Worm (Caenorhabditis elegans) whole organism, L1 larva: Measurements from ENCODE around the gene clec-179.

Source experiments
- C16A3.4 ChIP-seq: fragments of 150-350 bp; optimal IDR thresholded peaks from 2 replicates; lab custom pipeline; 2014; ENCODE audit warnings: missing biosample characterization, missing genetic modification characterization
- C34B4.2 ChIP-seq: sonication (generic microtip); optimal IDR thresholded peaks from 2 replicates; lab custom pipeline; 2017; ENCODE audit warnings: mild to moderate bottlenecking, missing genetic modification characterization, missing compliant biosample characterization
- F16B12.6 ChIP-seq: fragments of 150-350 bp; optimal IDR thresholded peaks from 2 replicates; lab custom pipeline; 2014; ENCODE audit warnings: missing biosample characterization, missing genetic modification characterization
- Y116A8C.19 ChIP-seq: sonication (generic microtip); optimal IDR thresholded peaks from 2 replicates; lab custom pipeline; 2016; ENCODE audit warnings: missing compliant biosample characterization, missing genetic modification characterization, borderline replicate concordance
- aly-2 ChIP-seq: fragments of 150-350 bp; optimal IDR thresholded peaks from 2 replicates; lab custom pipeline; 2014; ENCODE audit warnings: missing biosample characterization, missing genetic modification characterization
- blmp-1 ChIP-seq: fragments of 150-350 bp; optimal IDR thresholded peaks from 2 replicates; lab custom pipeline; 2014; ENCODE audit warnings: missing biosample characterization, missing genetic modification characterization
- ceh-82 ChIP-seq, 3 experiments: fragments of 150-350 bp in 1 of 3; sonication (generic microtip) in 2 of 3; optimal IDR thresholded peaks; 2 replicates each; lab custom pipeline; 2014 to 2017; ENCODE audit warnings: missing biosample characterization in 3 of 3, missing genetic modification characterization in 3 of 3
- ces-1 ChIP-seq: fragments of 150-350 bp; optimal IDR thresholded peaks from 2 replicates; lab custom pipeline; 2014; ENCODE audit warnings: missing biosample characterization, missing genetic modification reagents, missing genetic modification characterization
- efl-1 ChIP-seq, 4 experiments: fragments of 150-350 bp; optimal IDR thresholded peaks in 3 of 4; peaks in 1 of 4; 1 replicate in 1 of 4; 2 replicates in 3 of 4; lab custom pipeline; 2014; ENCODE audit warnings: missing biosample characterization in 2 of 4, missing genetic modification characterization in 2 of 4, missing genetic modification reagents in 2 of 4
- egl-13 ChIP-seq: sonication (generic microtip); optimal IDR thresholded peaks from 2 replicates; lab custom pipeline; 2016; ENCODE audit warnings: missing genotype, missing genetic modification reagents, missing genetic modification characterization, missing compliant biosample characterization
- elt-3 ChIP-seq, 6 experiments: fragments of 150-350 bp in 1 of 6; sonication (generic microtip); optimal IDR thresholded peaks; 2 replicates each; lab custom pipeline; 2017 to 2018; ENCODE audit warnings: missing biosample characterization in 6 of 6, missing genetic modification characterization in 6 of 6, inconsistent platforms in 1 of 6
- fkh-8 ChIP-seq: sonication (generic microtip); optimal IDR thresholded peaks from 2 replicates; lab custom pipeline; 2016; ENCODE audit warnings: mild to moderate bottlenecking, missing genetic modification characterization, missing compliant biosample characterization
- hlh-17 ChIP-seq: fragments of 200-800 bp; sonication (Bioruptor generic); optimal IDR thresholded peaks from 2 replicates; lab custom pipeline; 2018; ENCODE audit warnings: missing genetic modification characterization, mild to moderate bottlenecking, missing compliant biosample characterization, moderate library complexity, borderline replicate concordance
- hlh-4 ChIP-seq: sonication (generic microtip); optimal IDR thresholded peaks from 2 replicates; lab custom pipeline; 2016; ENCODE audit warnings: mild to moderate bottlenecking, missing genetic modification characterization, missing compliant biosample characterization
- hpl-2 ChIP-seq: fragments of 150-350 bp; optimal IDR thresholded peaks from 2 replicates; lab custom pipeline; 2014; ENCODE audit warnings: missing biosample characterization, missing genetic modification reagents, missing genetic modification characterization
- irx-1 ChIP-seq: sonication (generic microtip); optimal IDR thresholded peaks from 2 replicates; lab custom pipeline; 2016; ENCODE audit warnings: missing genetic modification characterization, missing compliant biosample characterization
- lin-14 ChIP-seq: fragments of 200-800 bp; sonication (Bioruptor generic); optimal IDR thresholded peaks from 2 replicates; lab custom pipeline; 2018; ENCODE audit warnings: mild to moderate bottlenecking, missing genetic modification characterization, moderate library complexity, missing compliant biosample characterization
- lin-15B ChIP-seq: fragments of 150-350 bp; sonication (generic microtip); optimal IDR thresholded peaks from 3 replicates; lab custom pipeline; 2014; ENCODE audit warnings: missing biosample characterization, missing genetic modification characterization
- lin-35 ChIP-seq, 2 experiments: fragments of 150-350 bp; optimal IDR thresholded peaks; 2 replicates each; lab custom pipeline; 2014; ENCODE audit warnings: missing biosample characterization in 2 of 2, missing genetic modification characterization in 2 of 2, missing genetic modification reagents in 2 of 2
- lsy-2 ChIP-seq, 2 experiments: fragments of 150-350 bp; optimal IDR thresholded peaks; 2 replicates each; lab custom pipeline; 2014; ENCODE audit warnings: missing biosample characterization in 2 of 2, missing genetic modification characterization in 2 of 2
- mab-9 ChIP-seq: fragments of 200-800 bp; sonication (Bioruptor generic); IDR thresholded peaks from 2 replicates; pipeline ENCODE4 v1.3.6; 2022; ENCODE audit warnings: missing genetic modification reagents, missing genetic modification characterization, missing compliant biosample characterization
- mdl-1 ChIP-seq, 2 experiments: fragments of 150-350 bp; optimal IDR thresholded peaks; 2 replicates each; lab custom pipeline; 2014 to 2017; ENCODE audit warnings: missing biosample characterization in 2 of 2, missing genetic modification characterization in 2 of 2, inconsistent platforms in 1 of 2
- mep-1 ChIP-seq: fragments of 150-350 bp; optimal IDR thresholded peaks from 2 replicates; lab custom pipeline; 2014; ENCODE audit warnings: missing biosample characterization, missing genetic modification characterization
- nhr-11 ChIP-seq: fragments of 150-350 bp; optimal IDR thresholded peaks from 2 replicates; lab custom pipeline; 2014; ENCODE audit warnings: missing biosample characterization, missing genetic modification characterization
- nhr-20 ChIP-seq: sonication (generic microtip); optimal IDR thresholded peaks from 2 replicates; lab custom pipeline; 2016; ENCODE audit warnings: mild to moderate bottlenecking, missing genetic modification characterization, missing compliant biosample characterization
- nhr-237 ChIP-seq: fragments of 150-350 bp; optimal IDR thresholded peaks from 2 replicates; lab custom pipeline; 2014; ENCODE audit warnings: missing biosample characterization, missing genetic modification characterization
- nhr-71 ChIP-seq: sonication (generic microtip); optimal IDR thresholded peaks from 2 replicates; lab custom pipeline; 2016; ENCODE audit warnings: mild to moderate bottlenecking, missing genetic modification characterization, moderate library complexity, missing compliant biosample characterization
- nhr-85 ChIP-seq: sonication (generic microtip); peaks from one replicate; lab custom pipeline; 2016; ENCODE audit warnings: missing genetic modification characterization, inconsistent platforms, missing compliant biosample characterization
- pag-3 ChIP-seq: sonication (generic microtip); optimal IDR thresholded peaks from 2 replicates; lab custom pipeline; 2017; ENCODE audit warnings: missing genetic modification characterization, mild to moderate bottlenecking, missing compliant biosample characterization, antibody characterized with exemption, borderline replicate concordance; ENCODE audit not compliant: insufficient read depth
- pax-3 ChIP-seq: fragments of 200-800 bp; sonication (Bioruptor generic); optimal IDR thresholded peaks from 2 replicates; lab custom pipeline; 2018; ENCODE audit warnings: mild to moderate bottlenecking, missing genetic modification characterization, moderate library complexity, missing compliant biosample characterization
- rnt-1 ChIP-seq: sonication (generic microtip); optimal IDR thresholded peaks from 2 replicates; lab custom pipeline; 2016; ENCODE audit warnings: mild to moderate bottlenecking, missing genetic modification characterization, moderate library complexity, missing compliant biosample characterization
- snpc-4 ChIP-seq: fragments of 150-350 bp; optimal IDR thresholded peaks from 2 replicates; lab custom pipeline; 2014; ENCODE audit warnings: missing biosample characterization, missing genetic modification characterization
- snu-23 ChIP-seq: sonication (generic microtip); optimal IDR thresholded peaks from 2 replicates; lab custom pipeline; 2016; ENCODE audit warnings: missing genetic modification characterization, missing compliant biosample characterization
- sox-4 ChIP-seq: sonication (generic microtip); optimal IDR thresholded peaks from 2 replicates; lab custom pipeline; 2016; ENCODE audit warnings: missing genetic modification characterization, missing compliant biosample characterization
- sptf-1 ChIP-seq: fragments of 150-350 bp; optimal IDR thresholded peaks from 2 replicates; lab custom pipeline; 2014; ENCODE audit warnings: missing biosample characterization, missing genetic modification characterization
- sup-37 ChIP-seq: fragments of 200-800 bp; sonication (Bioruptor generic); optimal IDR thresholded peaks from 2 replicates; lab custom pipeline; 2018; ENCODE audit warnings: mild to moderate bottlenecking, missing genetic modification characterization, missing compliant biosample characterization
- swsn-7 ChIP-seq: sonication (generic microtip); optimal IDR thresholded peaks from 2 replicates; lab custom pipeline; 2016; ENCODE audit warnings: missing genetic modification characterization, missing compliant biosample characterization
- tbx-2 ChIP-seq: sonication (generic microtip); optimal IDR thresholded peaks from 2 replicates; lab custom pipeline; 2016; ENCODE audit warnings: missing genetic modification characterization, missing compliant biosample characterization
- tlp-1 ChIP-seq: fragments of 150-350 bp; optimal IDR thresholded peaks from 2 replicates; lab custom pipeline; 2014; ENCODE audit warnings: missing biosample characterization, missing genetic modification characterization
- unc-30 ChIP-seq: sonication (generic microtip); optimal IDR thresholded peaks from 2 replicates; lab custom pipeline; 2017; ENCODE audit warnings: missing biosample characterization, missing genetic modification characterization
- unc-62 ChIP-seq: fragments of 150-350 bp; optimal IDR thresholded peaks from 2 replicates; lab custom pipeline; 2014; ENCODE audit warnings: missing biosample characterization, missing genetic modification reagents, missing genetic modification characterization
- unc-98 ChIP-seq: fragments of 200-800 bp; sonication (Bioruptor generic); IDR thresholded peaks from 2 replicates; pipeline ENCODE4 v1.3.6; 2022; ENCODE audit warnings: missing genetic modification characterization, missing compliant biosample characterization
- vab-15 ChIP-seq: sonication (generic microtip); optimal IDR thresholded peaks from 2 replicates; lab custom pipeline; 2017; ENCODE audit warnings: missing genotype, mild to moderate bottlenecking, missing genetic modification characterization, missing compliant biosample characterization
- ztf-11 ChIP-seq, 2 experiments: sonication (generic microtip); optimal IDR thresholded peaks; 2 replicates each; lab custom pipeline; 2016 to 2017; ENCODE audit warnings: missing genetic modification characterization in 2 of 2, missing biosample characterization in 1 of 2, missing compliant biosample characterization in 1 of 2

The clec-179 gene

DNA sequence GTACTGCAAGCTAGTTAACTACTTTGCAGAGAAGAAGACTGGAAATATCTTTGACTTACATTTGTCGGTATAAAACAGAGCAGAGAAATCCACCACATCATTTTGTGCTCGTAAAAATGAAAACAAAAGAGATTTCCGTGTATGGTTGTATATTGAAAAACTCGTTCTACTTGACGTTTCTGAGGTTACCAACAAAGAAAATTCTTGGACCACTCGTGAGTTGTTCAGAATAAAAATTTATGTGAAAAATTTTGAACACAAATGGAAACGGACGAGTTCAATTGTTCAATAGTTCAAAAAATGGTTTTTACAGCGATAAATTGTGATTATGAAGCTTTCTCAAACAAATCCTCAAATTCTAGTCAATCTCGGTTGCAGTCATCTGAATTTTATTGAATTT, at the start of gene clec-179:
clec-179 (minus strand) TSS at position 101 of the 400 bp plus-strand sequence.
- no peak for TF ChIP-seq ztf-11 (tag; optimal IDR thresholded peaks at IDR 0.05; lab: Kevin White, UChicago)
- no peak for TF ChIP-seq ces-1 (GFP tag; lab: Kevin White, UChicago)
- no peak for TF ChIP-seq nhr-11 (tag; lab: Kevin White, UChicago)
- no peak for TF ChIP-seq tlp-1 (tag; lab: Kevin White, UChicago)

DNA sequence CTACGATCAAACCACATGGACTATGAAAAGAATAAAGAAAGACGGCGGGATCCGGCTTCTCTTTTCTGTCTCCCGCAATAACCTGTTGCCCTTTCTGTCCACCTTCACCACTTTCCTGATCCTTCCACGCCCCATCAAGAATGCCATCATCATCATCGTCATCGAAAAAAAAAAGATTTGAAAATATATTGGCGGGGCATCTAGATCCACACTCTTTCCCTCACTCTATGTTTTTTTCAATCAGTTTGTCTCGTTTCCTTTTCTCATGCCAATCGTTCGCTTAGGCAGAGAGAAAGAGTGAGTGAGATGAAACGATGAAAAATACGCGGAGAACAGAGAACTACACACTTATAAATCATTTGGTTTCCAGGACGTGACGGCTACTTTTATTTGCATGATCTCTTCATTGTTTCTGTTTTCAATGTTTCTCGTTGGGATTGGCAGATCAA, 49.1 kb upstream of the clec-179 start:
- TF ChIP-seq blmp-1 (tag; lab: Kevin White, UChicago) (peak; percentile 81), mep-1 (tag; lab: Kevin White, UChicago) (peak; percentile 29), snu-23 (GFP tag; lab: Kevin White, UChicago) (peak; percentile 34), swsn-7 (tag; lab: Kevin White, UChicago) (no peak), rnt-1 (tag; lab: Kevin White, UChicago) (peak; percentile 28), nhr-20 (peak; percentile 17), mdl-1 (tag; optimal IDR thresholded peaks at IDR 0.05; lab: Kevin White, UChicago) (no peak), aly-2 (no peak), lin-15B (no peak), hlh-4 (tag; lab: Kevin White, UChicago) (no peak), pag-3 (tag; lab: Kevin White, UChicago) (peak; percentile 57), Y116A8C.19 (no peak), nhr-71 (peak; percentile 32), efl-1 (optimal IDR thresholded peaks at IDR 0.05; lab: Kevin White, UChicago) (no peak), efl-1 (GFP tag; optimal IDR thresholded peaks at IDR 0.05 in 1 of 2; lab: Kevin White, UChicago) (no peak), lin-35 (GFP tag; optimal IDR thresholded peaks at IDR 0.05; lab: Kevin White, UChicago) (no peak), F16B12.6 (tag; lab: Kevin White, UChicago) (no peak), lin-14 (peak; percentile 59), elt-3 (tag; optimal IDR thresholded peaks at IDR 0.05; lab: Kevin White, UChicago) (peak in 2 of 6 experiments; percentile 3 to 7), ztf-11 (tag; optimal IDR thresholded peaks at IDR 0.05; lab: Kevin White, UChicago) (no peak), nhr-85 (peak; percentile 68), hpl-2 (GFP tag; lab: Kevin White, UChicago) (no peak), lsy-2 (tag; optimal IDR thresholded peaks at IDR 0.05; lab: Kevin White, UChicago) (peak in 1 of 2 experiments; percentile 15)
- TF ChIP-seq, all 84 proteins: peak for 11

DNA sequence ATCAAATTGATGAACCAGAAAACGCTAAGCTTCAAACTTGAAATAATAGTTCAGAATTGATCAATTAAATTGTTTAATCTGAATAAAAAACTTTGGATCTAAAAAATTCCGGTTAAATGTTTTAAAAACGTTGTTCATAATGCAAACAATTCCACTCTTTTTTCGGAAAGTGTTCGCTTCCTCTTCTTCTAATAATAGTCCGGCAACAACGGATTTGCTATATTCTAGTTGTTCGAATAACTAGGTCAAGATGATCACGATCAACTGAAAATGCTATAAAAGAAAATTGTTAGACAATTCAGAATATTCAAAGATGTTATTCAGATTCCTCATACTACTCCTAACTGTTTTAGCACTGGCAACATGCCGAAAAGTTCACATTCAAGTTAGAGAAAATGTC, 46.4 kb upstream of the clec-179 start, which contains the start of gene D2024.4:
D2024.4 (plus strand) TSS at position 301 of the 400 bp plus-strand sequence.
- no peak for TF ChIP-seq pax-3 (tag; lab: Kevin White, UChicago)
- TF ChIP-seq swsn-7 (tag; lab: Kevin White, UChicago), result no peak
- no peak for TF ChIP-seq efl-1 (optimal IDR thresholded peaks at IDR 0.05; lab: Kevin White, UChicago)
- TF ChIP-seq efl-1 (GFP tag; optimal IDR thresholded peaks at IDR 0.05 in 1 of 2; lab: Kevin White, UChicago), result peak in 1 of 2 experiments; percentile 61

DNA sequence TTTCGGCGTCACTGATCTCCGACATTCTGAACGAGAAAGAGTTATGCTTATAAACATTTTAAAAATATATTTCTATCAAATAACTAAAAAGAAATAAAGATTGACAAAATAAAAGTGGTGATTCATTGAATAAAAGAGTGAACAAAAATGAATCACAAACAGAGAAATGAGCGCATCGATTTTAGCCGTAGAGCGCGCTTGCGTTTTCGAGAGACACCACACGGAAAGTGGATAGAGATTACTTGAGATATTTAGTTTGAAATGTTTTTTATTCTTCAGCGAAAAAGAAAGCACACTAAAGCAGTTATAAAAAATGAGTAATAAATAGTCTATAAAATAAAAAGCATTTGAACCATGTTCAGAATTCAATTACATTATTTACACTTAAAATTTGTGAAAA, 45.7 kb upstream of the clec-179 start, which contains the start of gene cap-1:
cap-1 (minus strand) TSS at position 26 of the 400 bp plus-strand sequence.
- TF ChIP-seq nhr-20 (peak; percentile 62), irx-1 (tag; lab: Kevin White, UChicago) (peak; percentile 11), sox-4 (tag; lab: Kevin White, UChicago) (no peak), snu-23 (GFP tag; lab: Kevin White, UChicago) (peak; percentile 80), blmp-1 (tag; lab: Kevin White, UChicago) (peak; percentile 83), swsn-7 (tag; lab: Kevin White, UChicago) (peak; percentile 61), lin-14 (peak; percentile 87), nhr-11 (tag; lab: Kevin White, UChicago) (no peak), egl-13 (tag; lab: Kevin White, UChicago) (peak; percentile 47), F16B12.6 (tag; lab: Kevin White, UChicago) (peak; percentile 27), unc-98 (GFP tag; lab: Robert Waterston, UW) (no peak), rnt-1 (tag; lab: Kevin White, UChicago) (peak; percentile 77), sup-37 (GFP tag; lab: Kevin White, UChicago) (no peak), sptf-1 (tag; lab: Kevin White, UChicago) (no peak), tbx-2 (peak; percentile 53), mab-9 (GFP tag; lab: Robert Waterston, UW) (no peak), nhr-71 (peak; percentile 78), vab-15 (tag; lab: Kevin White, UChicago) (peak; percentile 35), hlh-17 (GFP tag; lab: Kevin White, UChicago) (no peak), ceh-82 (tag; optimal IDR thresholded peaks at IDR 0.05; lab: Kevin White, UChicago) (peak; percentile 36 to 85 (median 67)), unc-30 (no peak), snpc-4 (tag; lab: Kevin White, UChicago) (peak; percentile 46), C16A3.4 (peak; percentile 82), C34B4.2 (tag; lab: Kevin White, UChicago) (no peak), fkh-8 (tag; lab: Kevin White, UChicago) (peak; percentile 68), nhr-237 (tag; lab: Kevin White, UChicago) (peak; percentile 13), aly-2 (no peak), unc-62 (no peak)
